Worm (Caenorhabditis elegans) whole organism, early embryonic: Measurements from ENCODE around the gene skr-17.

Experiments
- B0310.2 ChIP-seq: sonication (generic microtip); optimal IDR thresholded peaks from 2 replicates; lab custom pipeline; 2016; ENCODE audit warnings: mild to moderate bottlenecking, missing genetic modification characterization, missing compliant biosample characterization
- F13C5.2 ChIP-seq: sonication (generic microtip); optimal IDR thresholded peaks from 2 replicates; lab custom pipeline; 2017; ENCODE audit warnings: mild to moderate bottlenecking, missing genetic modification characterization, inconsistent platforms, missing compliant biosample characterization
- aly-1 ChIP-seq: sonication (generic microtip); optimal IDR thresholded peaks from 2 replicates; lab custom pipeline; 2016; ENCODE audit warnings: missing genetic modification characterization, missing compliant biosample characterization
- ama-1 ChIP-seq: fragments of 150-350 bp; optimal IDR thresholded peaks from 2 replicates; lab custom pipeline; 2014
- ceh-13 ChIP-seq: fragments of 200-800 bp; sonication (Bioruptor generic); optimal IDR thresholded peaks from 2 replicates; lab custom pipeline; 2018; ENCODE audit warnings: mild to moderate bottlenecking, missing genetic modification characterization, missing compliant biosample characterization
- ceh-36 ChIP-seq: sonication (generic microtip); optimal IDR thresholded peaks from 2 replicates; lab custom pipeline; 2016; ENCODE audit warnings: missing genetic modification characterization, inconsistent platforms, missing compliant biosample characterization
- ets-7 ChIP-seq: sonication (generic microtip); optimal IDR thresholded peaks from 2 replicates; lab custom pipeline; 2016; ENCODE audit warnings: missing genotype, missing genetic modification characterization, missing compliant biosample characterization
- flt-1 ChIP-seq: fragments of 200-800 bp; sonication (Bioruptor generic); IDR thresholded peaks from 2 replicates; pipeline ENCODE4 v1.3.6; 2022; ENCODE audit warnings: missing genetic modification characterization, missing compliant biosample characterization
- hmbx-1 ChIP-seq: sonication (generic microtip); optimal IDR thresholded peaks from 2 replicates; lab custom pipeline; 2016; ENCODE audit warnings: mild to moderate bottlenecking, missing genetic modification characterization, missing compliant biosample characterization
- hmg-4 ChIP-seq: fragments of 200-800 bp; sonication (Bioruptor generic); optimal IDR thresholded peaks from 2 replicates; lab custom pipeline; 2018; ENCODE audit warnings: mild to moderate bottlenecking, missing genetic modification characterization, missing compliant biosample characterization
- hnd-1 ChIP-seq: sonication (generic microtip); optimal IDR thresholded peaks from 2 replicates; lab custom pipeline; 2016; ENCODE audit warnings: missing genetic modification characterization, missing compliant biosample characterization
- pes-1 ChIP-seq: fragments of 200-800 bp; sonication (Bioruptor generic); IDR thresholded peaks from 2 replicates; pipeline ENCODE4 v1.3.6; 2022; ENCODE audit warnings: missing genetic modification reagents, missing genetic modification characterization, missing compliant biosample characterization
- scrt-1 ChIP-seq: fragments of 200-800 bp; sonication (Bioruptor generic); IDR thresholded peaks from 2 replicates; pipeline ENCODE4 v1.3.6; 2022; ENCODE audit warnings: missing genetic modification characterization, missing compliant biosample characterization
- sea-1 ChIP-seq: fragments of 200-800 bp; sonication (Bioruptor generic); conservative IDR thresholded peaks from 2 replicates; pipeline ENCODE4 v1.3.6; 2022; ENCODE audit warnings: missing genetic modification characterization, missing compliant biosample characterization
- tbx-11 ChIP-seq: fragments of 200-800 bp; sonication (Bioruptor generic); IDR thresholded peaks from 2 replicates; pipeline ENCODE4 v1.3.6; 2022; ENCODE audit warnings: missing genetic modification characterization, missing compliant biosample characterization
- tbx-37 ChIP-seq: fragments of 200-800 bp; sonication (Bioruptor generic); conservative IDR thresholded peaks from 2 replicates; pipeline ENCODE4 v1.3.6; 2022; ENCODE audit warnings: missing genetic modification reagents, missing genetic modification characterization, missing compliant biosample characterization
- tra-4 ChIP-seq: sonication (generic microtip); optimal IDR thresholded peaks from 2 replicates; lab custom pipeline; 2017; ENCODE audit warnings: missing genetic modification characterization, missing compliant biosample characterization

Gene skr-17

DNA sequence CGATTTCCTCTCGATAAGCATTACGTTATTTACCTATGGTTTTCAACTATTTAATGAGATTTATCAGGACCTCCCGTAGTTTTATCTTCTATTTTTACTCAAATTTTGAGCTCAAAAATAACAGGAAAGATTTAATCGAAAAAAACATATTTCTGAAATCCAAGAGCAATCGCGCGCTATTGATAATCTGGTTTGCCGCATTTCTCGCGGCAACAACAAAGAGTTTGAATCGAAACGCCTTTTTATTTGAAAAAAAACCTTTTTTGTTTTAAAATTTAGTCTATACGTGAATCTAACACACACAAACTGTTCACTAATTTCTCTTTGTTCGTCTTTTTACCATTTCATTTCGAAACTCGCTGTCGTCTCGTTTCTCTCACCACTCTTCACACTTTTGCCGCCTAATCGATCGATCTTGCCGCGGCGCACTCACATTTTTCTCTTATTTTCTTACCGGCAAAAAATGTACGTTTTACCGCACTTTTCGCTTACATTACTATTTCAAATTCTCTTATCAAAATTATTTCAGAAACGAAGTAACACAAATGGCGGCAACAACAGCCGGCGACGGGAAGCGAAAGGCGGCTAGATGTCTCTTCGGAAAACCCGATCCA is 33.0 kb downstream of the skr-17 start, which contains the start of gene cki-2:
TSS of gene cki-2 (plus strand) at position 337 of the 614 bp plus-strand sequence.
- TF ChIP-seq tbx-37 (GFP tag; lab: Robert Waterston, UW) = no peak
- no peak for TF ChIP-seq hmbx-1 (tag; lab: Kevin White, UChicago)
- TF ChIP-seq ceh-13 (GFP tag; lab: Kevin White, UChicago) = no peak
- TF ChIP-seq aly-1 (tag; lab: Kevin White, UChicago) = no peak
- TF ChIP-seq ama-1 (lab: Kevin White, UChicago) = no peak

DNA sequence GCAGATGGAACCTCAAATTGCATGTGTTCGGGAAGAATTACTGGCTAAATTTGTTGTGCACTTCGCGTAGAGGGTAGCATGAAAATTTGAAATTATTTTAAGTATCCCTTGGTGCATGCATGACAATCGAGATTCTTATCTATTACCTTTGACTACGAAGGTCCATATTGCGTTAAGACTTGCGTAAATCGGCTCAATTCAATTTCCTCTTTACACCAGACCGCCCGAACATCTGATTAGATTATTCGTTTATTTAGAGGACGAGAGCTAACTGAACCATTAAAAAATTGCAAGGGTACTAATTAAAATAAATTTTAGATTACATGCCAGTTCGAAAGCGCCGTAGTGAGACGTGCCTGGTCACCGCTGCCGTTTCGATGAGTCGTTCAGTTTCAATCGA is 34.3 kb downstream of the skr-17 start:
- TF ChIP-seq tra-4 (tag; lab: Kevin White, UChicago) (no peak), sea-1 (GFP tag; lab: Robert Waterston, UW) (no peak), F13C5.2 (tag; lab: Kevin White, UChicago) (no peak), tbx-11 (no peak), pes-1 (GFP tag; lab: Robert Waterston, UW) (no peak), hmbx-1 (tag; lab: Kevin White, UChicago) (no peak), ceh-13 (GFP tag; lab: Kevin White, UChicago) (no peak), flt-1 (GFP tag; lab: Robert Waterston, UW) (no peak), ceh-36 (no peak), hnd-1 (no peak), ama-1 (lab: Kevin White, UChicago) (no peak), tbx-37 (GFP tag; lab: Robert Waterston, UW) (no peak), scrt-1 (GFP tag; lab: Robert Waterston, UW) (no peak), hmg-4 (GFP tag; lab: Kevin White, UChicago) (no peak), B0310.2 (no peak), aly-1 (tag; lab: Kevin White, UChicago) (no peak), ets-7 (tag; lab: Kevin White, UChicago) (no peak)

DNA sequence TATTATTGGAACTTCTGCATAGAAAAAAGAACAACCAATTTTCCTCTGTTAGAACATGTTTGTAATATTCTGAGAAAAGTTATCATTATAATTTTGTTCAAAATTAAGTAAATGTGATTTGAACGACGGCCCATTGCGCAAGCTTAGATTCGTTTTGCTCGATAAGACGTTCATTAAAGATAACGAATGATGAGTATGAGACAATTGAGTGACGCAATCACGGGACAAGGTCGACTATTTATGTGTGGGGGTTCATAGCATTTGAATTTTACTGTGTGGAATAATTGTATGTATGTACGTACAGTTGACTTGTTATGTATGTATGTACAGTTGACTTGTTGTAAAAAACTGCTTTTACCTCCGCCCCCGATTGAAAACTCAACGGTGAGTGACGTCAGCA is 36.0 kb downstream of the skr-17 start:
- TF ChIP-seq hmbx-1 (tag; lab: Kevin White, UChicago) (no peak), tra-4 (tag; lab: Kevin White, UChicago) (no peak), F13C5.2 (tag; lab: Kevin White, UChicago) (no peak), scrt-1 (GFP tag; lab: Robert Waterston, UW) (no peak), ceh-36 (no peak), hmg-4 (GFP tag; lab: Kevin White, UChicago) (no peak), hnd-1 (no peak), B0310.2 (no peak), sea-1 (GFP tag; lab: Robert Waterston, UW) (no peak), ceh-13 (GFP tag; lab: Kevin White, UChicago) (no peak), aly-1 (tag; lab: Kevin White, UChicago) (no peak), ama-1 (lab: Kevin White, UChicago) (no peak)

DNA sequence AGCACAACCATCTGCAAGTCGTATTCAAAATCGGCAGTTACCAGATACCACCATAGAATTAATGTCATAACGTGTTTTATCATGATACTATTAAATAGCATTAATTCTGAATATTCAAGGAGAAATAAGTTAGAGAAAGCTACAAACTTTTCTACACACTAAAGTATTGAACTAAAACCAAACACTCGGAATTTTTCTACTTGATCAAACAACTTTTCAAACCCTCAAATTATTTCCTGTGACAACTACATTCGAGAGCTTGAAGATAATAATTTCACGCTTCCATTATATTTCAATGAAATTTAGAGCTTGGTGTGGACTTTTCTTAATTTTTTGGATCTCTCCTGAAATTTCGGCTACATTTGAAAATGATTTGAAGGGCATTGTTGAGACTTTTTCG is 39.1 kb downstream of the skr-17 start, which contains the start of gene irld-47:
TSS of gene irld-47 (minus strand) at position 101 of the 400 bp plus-strand sequence.
- TF ChIP-seq ceh-13 (GFP tag; lab: Kevin White, UChicago) (no peak), ama-1 (lab: Kevin White, UChicago) (no peak), pes-1 (GFP tag; lab: Robert Waterston, UW) (no peak), hmbx-1 (tag; lab: Kevin White, UChicago) (no peak), tbx-37 (GFP tag; lab: Robert Waterston, UW) (no peak), scrt-1 (GFP tag; lab: Robert Waterston, UW) (no peak), ets-7 (tag; lab: Kevin White, UChicago) (no peak), sea-1 (GFP tag; lab: Robert Waterston, UW) (no peak), hnd-1 (no peak), tra-4 (tag; lab: Kevin White, UChicago) (no peak), B0310.2 (no peak), aly-1 (tag; lab: Kevin White, UChicago) (no peak), flt-1 (GFP tag; lab: Robert Waterston, UW) (no peak), hmg-4 (GFP tag; lab: Kevin White, UChicago) (no peak), ceh-36 (no peak), tbx-11 (no peak), F13C5.2 (tag; lab: Kevin White, UChicago) (no peak)

DNA sequence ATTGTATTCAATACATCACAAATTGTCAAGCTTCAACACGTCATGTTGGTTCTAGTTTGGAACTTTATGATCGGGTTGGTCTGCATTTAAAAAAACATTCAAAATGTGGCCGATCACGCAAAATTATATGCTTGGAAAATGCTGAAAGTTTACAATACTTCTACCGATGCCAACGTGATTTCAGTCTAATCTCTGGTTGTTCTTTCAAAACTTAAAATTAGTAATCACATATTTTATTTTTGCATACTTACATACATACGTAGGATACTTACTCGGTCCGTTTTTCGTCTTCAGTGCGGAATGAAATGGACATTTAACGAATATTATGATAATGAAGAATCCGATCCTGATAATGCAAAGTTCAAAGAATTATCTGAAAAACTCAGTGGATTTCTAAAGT is 41.8 kb downstream of the skr-17 start, which contains the start of gene srw-62:
TSS of gene srw-62 (plus strand) at position 301 of the 400 bp plus-strand sequence.
- TF ChIP-seq ceh-36 (no peak), ets-7 (tag; lab: Kevin White, UChicago) (no peak), tbx-11 (no peak), B0310.2 (no peak), pes-1 (GFP tag; lab: Robert Waterston, UW) (no peak), tbx-37 (GFP tag; lab: Robert Waterston, UW) (no peak), ama-1 (lab: Kevin White, UChicago) (no peak), tra-4 (tag; lab: Kevin White, UChicago) (no peak), flt-1 (GFP tag; lab: Robert Waterston, UW) (no peak), F13C5.2 (tag; lab: Kevin White, UChicago) (no peak), aly-1 (tag; lab: Kevin White, UChicago) (no peak), hmg-4 (GFP tag; lab: Kevin White, UChicago) (no peak), hnd-1 (no peak), ceh-13 (GFP tag; lab: Kevin White, UChicago) (no peak)

DNA sequence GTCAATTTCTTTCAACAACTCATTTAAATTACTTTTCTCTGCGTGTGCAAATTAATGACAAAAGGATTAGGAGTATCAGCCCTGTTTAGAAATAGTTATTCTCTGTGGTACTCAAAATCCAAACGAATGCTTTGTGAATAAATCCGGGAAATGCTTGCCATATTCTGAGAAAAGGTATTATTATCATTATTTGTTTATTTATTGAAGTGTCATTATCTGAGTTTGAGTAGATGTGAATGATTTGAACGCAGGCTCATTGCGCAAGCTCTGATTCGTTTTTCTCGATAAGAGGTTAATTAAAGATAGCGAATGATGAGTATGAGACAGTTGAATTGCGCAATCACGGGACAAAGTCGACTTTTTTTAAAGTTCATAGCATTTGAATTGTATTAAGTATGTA is 44.6 kb downstream of the skr-17 start:
- no peak for TF ChIP-seq B0310.2
- TF ChIP-seq scrt-1 (GFP tag; lab: Robert Waterston, UW) = no peak
- TF ChIP-seq aly-1 (tag; lab: Kevin White, UChicago) = no peak
- no peak for TF ChIP-seq tbx-11
- no peak for TF ChIP-seq hnd-1
- TF ChIP-seq flt-1 (GFP tag; lab: Robert Waterston, UW) = no peak
- no peak for TF ChIP-seq hmg-4 (GFP tag; lab: Kevin White, UChicago)

DNA sequence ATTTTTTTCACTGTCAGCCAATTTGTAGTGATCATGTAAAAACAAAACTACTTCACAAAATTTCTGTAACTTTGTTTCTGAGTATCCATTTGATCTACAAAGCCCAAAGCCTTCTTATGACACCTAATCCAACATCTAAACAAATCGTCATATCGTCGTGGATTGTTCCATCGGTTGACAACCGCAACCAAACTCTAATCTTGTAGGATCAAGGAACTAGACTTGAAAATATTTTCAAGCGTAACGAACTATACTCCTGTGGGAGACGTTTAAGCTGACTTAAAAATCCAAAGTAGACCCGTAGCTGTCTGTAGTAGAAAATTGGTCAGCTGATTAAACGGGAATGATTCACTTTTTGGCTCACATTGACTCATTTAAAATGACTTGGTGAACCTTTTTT is 46.3 kb downstream of the skr-17 start:
- no peak for TF ChIP-seq pes-1 (GFP tag; lab: Robert Waterston, UW)
